Worm (Caenorhabditis elegans) whole organism, mixed stage, embryonic: ENCODE measurements around the gene W05H7.1.

Experiments
- M03D4.4 ChIP-seq: sonication (generic microtip); optimal IDR thresholded peaks from 2 replicates; lab custom pipeline; 2017; ENCODE audit warnings: mild to moderate bottlenecking, missing genetic modification characterization, missing compliant biosample characterization
- bed-3 ChIP-seq: fragments of 200-800 bp; sonication (Bioruptor generic); optimal IDR thresholded peaks from 3 replicates; lab custom pipeline; 2018; ENCODE audit warnings: mild to moderate bottlenecking, missing genetic modification characterization, moderate library complexity, missing compliant biosample characterization
- blmp-1 ChIP-seq: fragments of 150-350 bp; optimal IDR thresholded peaks from 2 replicates; lab custom pipeline; 2014; ENCODE audit warnings: missing biosample characterization, missing genetic modification characterization
- ceh-43 ChIP-seq: fragments of 200-800 bp; sonication (Bioruptor generic); optimal IDR thresholded peaks from 2 replicates; lab custom pipeline; 2018; ENCODE audit warnings: mild to moderate bottlenecking, missing genetic modification characterization, moderate library complexity, missing compliant biosample characterization
- ceh-83 ChIP-seq: fragments of 200-800 bp; sonication (Bioruptor generic); optimal IDR thresholded peaks from 2 replicates; lab custom pipeline; 2018; ENCODE audit warnings: mild to moderate bottlenecking, missing genetic modification characterization, missing compliant biosample characterization
- cnd-1 ChIP-seq: fragments of 200-800 bp; sonication (Bioruptor generic); optimal IDR thresholded peaks from 2 replicates; lab custom pipeline; 2018; ENCODE audit warnings: mild to moderate bottlenecking, missing genetic modification characterization, missing compliant biosample characterization
- elt-3 ChIP-seq: fragments of 150-350 bp; optimal IDR thresholded peaks from 2 replicates; lab custom pipeline; 2014; ENCODE audit warnings: missing biosample characterization, missing genetic modification characterization
- flh-1 ChIP-seq: fragments of 200-800 bp; sonication (Bioruptor generic); optimal IDR thresholded peaks from 2 replicates; lab custom pipeline; 2018; ENCODE audit warnings: mild to moderate bottlenecking, missing genetic modification characterization, moderate library complexity, missing compliant biosample characterization
- ham-2 ChIP-seq: fragments of 200-800 bp; sonication (Bioruptor generic); optimal IDR thresholded peaks from 2 replicates; lab custom pipeline; 2018; ENCODE audit warnings: mild to moderate bottlenecking, missing genetic modification characterization, missing compliant biosample characterization
- hlh-1 ChIP-seq: fragments of 150-350 bp; optimal IDR thresholded peaks from 2 replicates; lab custom pipeline; 2014; ENCODE audit warnings: missing biosample characterization, missing genetic modification reagents, missing genetic modification characterization
- lin-13 ChIP-seq: fragments of 150-350 bp; optimal IDR thresholded peaks from 2 replicates; lab custom pipeline; 2014; ENCODE audit warnings: missing biosample characterization, missing genetic modification characterization
- lin-32 ChIP-seq: fragments of 200-800 bp; sonication (Bioruptor generic); optimal IDR thresholded peaks from 2 replicates; lab custom pipeline; 2018; ENCODE audit warnings: mild to moderate bottlenecking, missing genetic modification characterization, missing compliant biosample characterization
- mls-2 ChIP-seq: sonication (generic microtip); optimal IDR thresholded peaks from 2 replicates; lab custom pipeline; 2016; ENCODE audit warnings: mild to moderate bottlenecking, missing genetic modification characterization, moderate library complexity, missing compliant biosample characterization
- nhr-12 ChIP-seq: fragments of 150-350 bp; optimal IDR thresholded peaks from 2 replicates; lab custom pipeline; 2014; ENCODE audit warnings: missing biosample characterization, missing genetic modification characterization
- nhr-237 ChIP-seq: fragments of 150-350 bp; optimal IDR thresholded peaks from 2 replicates; lab custom pipeline; 2014; ENCODE audit warnings: missing biosample characterization, missing genetic modification characterization
- unc-120 ChIP-seq: sonication (generic microtip); optimal IDR thresholded peaks from 2 replicates; lab custom pipeline; 2017; ENCODE audit warnings: missing genetic modification characterization, missing compliant biosample characterization; ENCODE audit not compliant: poor library complexity, severe bottlenecking
- unc-62 ChIP-seq: fragments of 150-350 bp; optimal IDR thresholded peaks from 2 replicates; lab custom pipeline; 2014; ENCODE audit warnings: missing biosample characterization, missing genetic modification reagents, missing genetic modification characterization
- zip-8 ChIP-seq: fragments of 150-350 bp; optimal IDR thresholded peaks from 2 replicates; lab custom pipeline; 2014; ENCODE audit warnings: missing biosample characterization, missing genetic modification characterization

Gene W05H7.1

DNA sequence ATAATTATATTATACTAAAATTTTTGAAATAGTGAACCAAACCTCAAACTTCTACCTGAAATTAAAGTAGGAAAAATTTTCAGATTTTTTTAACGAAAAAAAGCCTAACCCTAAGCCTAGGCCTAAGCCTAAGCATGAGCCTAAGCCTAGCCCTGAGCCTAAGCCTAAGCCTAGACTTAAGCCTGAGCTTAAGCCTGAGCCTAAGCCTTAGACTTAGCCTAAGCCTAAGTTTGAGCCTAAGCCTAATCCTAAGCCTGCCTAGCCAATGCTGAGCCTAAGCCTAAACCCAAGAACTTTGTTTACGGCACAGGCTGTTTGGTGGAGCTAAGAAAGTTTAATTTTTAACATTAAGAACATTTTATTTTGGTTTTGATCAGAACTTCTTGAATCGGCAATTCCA lies 45.4 kb downstream of the W05H7.1 start:
- TF ChIP-seq flh-1 (GFP tag; lab: Kevin White, UChicago) (no peak), unc-120 (no peak), unc-62 (GFP tag; lab: Kevin White, UChicago) (no peak), ceh-43 (no peak), bed-3 (no peak), nhr-237 (tag; lab: Kevin White, UChicago) (no peak), M03D4.4 (no peak), elt-3 (tag; lab: Kevin White, UChicago) (no peak)
- TF ChIP-seq, all 35 proteins: peak for 0

DNA sequence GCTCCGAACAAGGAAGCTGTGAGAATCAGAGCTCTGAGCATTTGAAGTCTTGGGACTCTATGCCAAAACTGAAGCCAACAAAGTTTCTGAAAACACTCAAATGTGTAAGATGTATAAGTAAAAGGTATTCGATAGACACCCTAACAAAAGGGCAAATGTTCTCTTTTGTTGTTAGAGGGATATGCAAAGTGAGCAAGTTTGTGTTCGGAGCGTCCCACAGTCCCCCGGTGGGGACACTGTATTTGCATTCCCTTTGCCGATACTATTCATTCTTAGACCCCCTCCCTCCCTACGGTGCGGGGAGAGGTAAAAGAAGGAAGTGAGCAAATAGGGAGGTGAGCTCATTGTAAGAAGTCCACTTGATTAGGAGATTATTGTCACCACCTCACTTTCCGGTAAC lies 47.0 kb downstream of the W05H7.1 start, which contains the start of gene F09E10.6:
Gene F09E10.6, minus strand, starts transcription at position 101 of the 400 bp plus-strand sequence.
- no peak for TF ChIP-seq elt-3 (tag; lab: Kevin White, UChicago)
- TF ChIP-seq lin-13 (tag; lab: Kevin White, UChicago), result no peak
- TF ChIP-seq M03D4.4, result no peak
- no peak for TF ChIP-seq ham-2 (GFP tag; lab: Kevin White, UChicago)
- no peak for TF ChIP-seq hlh-1 (tag; lab: Kevin White, UChicago)
- no peak for TF ChIP-seq unc-62 (GFP tag; lab: Kevin White, UChicago)
- no peak for TF ChIP-seq nhr-12

DNA sequence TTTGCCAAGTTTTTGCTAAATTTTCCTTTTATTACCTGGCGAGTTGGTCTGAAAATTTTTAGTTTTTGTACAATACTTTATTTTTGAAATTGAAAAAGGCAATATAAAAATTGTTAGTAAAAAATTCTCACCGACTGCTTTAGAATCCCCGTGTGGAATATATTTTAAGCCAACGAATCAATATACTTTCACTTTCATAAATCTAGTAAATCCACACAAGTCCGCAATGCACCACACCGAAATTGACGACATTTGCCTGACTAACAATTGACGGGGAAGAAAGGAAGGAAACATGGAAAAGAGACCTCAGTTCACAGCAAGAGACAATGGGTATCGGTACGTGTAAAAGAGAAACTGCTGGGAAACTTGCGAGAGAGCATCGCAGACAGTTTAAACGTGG lies 48.9 kb downstream of the W05H7.1 start:
- TF ChIP-seq blmp-1 (tag; lab: Kevin White, UChicago) (peak; percentile 53), mls-2 (tag; lab: Kevin White, UChicago) (no peak), lin-32 (no peak)
- TF ChIP-seq, all 35 proteins: peak for 1

DNA sequence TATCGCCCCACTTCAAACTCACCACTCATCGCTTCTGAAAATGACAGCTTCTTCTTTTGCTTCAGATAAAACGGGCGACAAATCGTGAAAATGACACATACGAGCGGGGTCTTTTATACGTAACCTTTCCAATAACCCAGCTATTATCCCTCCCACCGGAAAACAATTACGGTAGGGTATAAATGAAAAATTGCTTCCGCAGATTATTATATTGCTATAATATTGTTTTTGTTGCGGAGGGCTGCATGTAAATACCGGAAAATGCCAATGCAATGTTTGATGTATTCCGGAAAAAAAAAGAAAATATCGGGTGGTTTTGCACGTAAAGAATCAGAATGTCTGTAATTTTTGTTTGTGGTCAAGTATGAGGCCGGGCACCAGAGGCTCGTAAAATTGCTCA lies 51.2 kb downstream of the W05H7.1 start, which contains the start of gene F09E10.7:
Gene F09E10.7, minus strand, starts transcription at position 101 of the 400 bp plus-strand sequence.
- TF ChIP-seq nhr-12, result no peak
- TF ChIP-seq ceh-83 (GFP tag; lab: Kevin White, UChicago), result no peak
- no peak for TF ChIP-seq mls-2 (tag; lab: Kevin White, UChicago)
- TF ChIP-seq zip-8, result no peak
- TF ChIP-seq unc-120, result no peak
- no peak for TF ChIP-seq lin-32
- TF ChIP-seq nhr-237 (tag; lab: Kevin White, UChicago), result no peak
- TF ChIP-seq cnd-1 (tag; lab: Kevin White, UChicago), result no peak
- TF ChIP-seq, all 35 proteins: peak for 0
